Fruit fly (Drosophila melanogaster): ENCODE data around the gene CG31848.

Gene CG31848

dm6 chr2L:13286456-13286855, 20.8 kb upstream of the CG31848 start, which contains the start of the genes Drep4 and Uvrag (continued):
- no peak for TF ChIP-seq sc (optimal IDR thresholded peaks at IDR 0.05)
- TF ChIP-seq sc (GFP tag; optimal IDR thresholded peaks at IDR 0.05): no peak
- peak; percentile 77 for TF ChIP-seq CG10209 (GFP tag; optimal IDR thresholded peaks at IDR 0.05)
- TF ChIP-seq CG30431 (GFP tag; optimal IDR thresholded peaks at IDR 0.05): peak; percentile 17
- TF ChIP-seq Sry-β (GFP tag; optimal IDR thresholded peaks at IDR 0.05): peak; percentile 97
- no peak for TF ChIP-seq CG12219 (GFP tag; optimal IDR thresholded peaks at IDR 0.05)
- no peak for TF ChIP-seq CG7928 (GFP tag; optimal IDR thresholded peaks at IDR 0.05)
- no peak for TF ChIP-seq lola (GFP tag; optimal IDR thresholded peaks at IDR 0.05)
- TF ChIP-seq NK7.1 (GFP tag; optimal IDR thresholded peaks at IDR 0.05): no peak
- peak; percentile 64 for TF ChIP-seq Sox102F (GFP tag; optimal IDR thresholded peaks at IDR 0.05)
- TF ChIP-seq CG17612 (GFP tag; IDR thresholded peaks at IDR 0.05): no peak
- TF ChIP-seq salm (tag; optimal IDR thresholded peaks at IDR 0.05): no peak
- no peak; the same call in 1 of the 2 replicates for TF ChIP-seq stc (GFP tag; IDR thresholded peaks at IDR 0.05)
- peak; percentile 3; the same call in 1 of the 2 replicates for TF ChIP-seq Poxn (GFP tag; IDR thresholded peaks at IDR 0.05)
- TF ChIP-seq Ets65A (GFP tag): peak; percentile 65
- TF ChIP-seq caup (GFP tag; optimal IDR thresholded peaks at IDR 0.05; ENCODE audit: severe bottlenecking): no peak
- no peak for TF ChIP-seq wor (GFP tag; IDR thresholded peaks at IDR 0.05)
- TF ChIP-seq Dip3 (GFP tag; optimal IDR thresholded peaks at IDR 0.05): peak; percentile 33
- TF ChIP-seq Jarid2 (GFP tag; optimal IDR thresholded peaks at IDR 0.05): no peak
- 0 out of 3 replicates have a peak, but pooled peaks have one; percentile 37 for TF ChIP-seq CG11093 (GFP tag; IDR thresholded peaks at IDR 0.05)
- peak; percentile 57 for TF ChIP-seq lab (GFP tag; optimal IDR thresholded peaks at IDR 0.05)
- no peak for TF ChIP-seq D (optimal IDR thresholded peaks at IDR 0.05)
- no peak for TF ChIP-seq D (GFP tag; optimal IDR thresholded peaks at IDR 0.05)
- peak; percentile 63 for TF ChIP-seq CG32532 (GFP tag; IDR thresholded peaks at IDR 0.05)
- TF ChIP-seq CG17359 (tag; optimal IDR thresholded peaks at IDR 0.05): no peak
- peak; percentile 32 for TF ChIP-seq bab2 (GFP tag; optimal IDR thresholded peaks at IDR 0.05)
- TF ChIP-seq CG1602 (GFP tag; optimal IDR thresholded peaks at IDR 0.05): peak; percentile 55
- peak; percentile 62 for TF ChIP-seq Chrac-16 (GFP tag; optimal IDR thresholded peaks at IDR 0.05)
- no peak for TF ChIP-seq CG18262 (tag; optimal IDR thresholded peaks at IDR 0.05)
- peak; percentile 56; the same call in 1 of the 2 replicates for TF ChIP-seq klu (GFP tag; IDR thresholded peaks at IDR 0.05)
- no peak for TF ChIP-seq CG2678 (tag; optimal IDR thresholded peaks at IDR 0.05)
- peak; percentile 27 for TF ChIP-seq CG3065 (GFP tag; optimal IDR thresholded peaks at IDR 0.05)
- peak; percentile 63 for TF ChIP-seq Dek (tag; optimal IDR thresholded peaks at IDR 0.05)
- no peak for TF ChIP-seq mirr (GFP tag; optimal IDR thresholded peaks at IDR 0.05)
- TF ChIP-seq CG17328 (GFP tag; IDR thresholded peaks at IDR 0.05): no peak
- peak; percentile 56 for TF ChIP-seq D19A (tag; optimal IDR thresholded peaks at IDR 0.05)
- TF ChIP-seq CG7987 (GFP tag; optimal IDR thresholded peaks at IDR 0.05): no peak
- TF ChIP-seq CG13123 (GFP tag; optimal IDR thresholded peaks at IDR 0.05): peak; percentile 58
- TF ChIP-seq cg (GFP tag; optimal IDR thresholded peaks at IDR 0.05): no peak
- TF ChIP-seq exex (tag; optimal IDR thresholded peaks at IDR 0.05): no peak
- peak; percentile 78 for TF ChIP-seq phol (tag; optimal IDR thresholded peaks at IDR 0.05)
- no peak for TF ChIP-seq gcm (GFP tag; optimal IDR thresholded peaks at IDR 0.05)
- TF ChIP-seq PHDP (tag; optimal IDR thresholded peaks at IDR 0.05): no peak
- TF ChIP-seq E2f1 (GFP tag; IDR thresholded peaks at IDR 0.05): no peak
- TF ChIP-seq CG17385 (GFP tag; optimal IDR thresholded peaks at IDR 0.05): peak; percentile 51
- no peak for TF ChIP-seq CG14965 (GFP tag; optimal IDR thresholded peaks at IDR 0.05; ENCODE audit: borderline replicate concordance)
- TF ChIP-seq Spps (tag; optimal IDR thresholded peaks at IDR 0.05): peak; percentile 27
- peak; percentile 83 for TF ChIP-seq sens (GFP tag)
- TF ChIP-seq eve (GFP tag; optimal IDR thresholded peaks at IDR 0.05): no peak
- peak; percentile 81 for TF ChIP-seq CG2712 (tag; optimal IDR thresholded peaks at IDR 0.05)
- TF ChIP-seq CG10959 (GFP tag; IDR thresholded peaks at IDR 0.05): no peak
